Worm (Caenorhabditis elegans) whole organism, young adult: ENCODE measurements around the gene W01D2.3.

Experiments
- D2030.7 ChIP-seq: fragments of 200-800 bp; sonication (Bioruptor generic); IDR thresholded peaks from 2 replicates; pipeline ENCODE4 v1.3.6; 2022; ENCODE audit warnings: missing genetic modification reagents, missing genetic modification characterization, missing compliant biosample characterization
- cebp-2 ChIP-seq: fragments of 200-800 bp; sonication (Bioruptor generic); IDR thresholded peaks from 2 replicates; pipeline ENCODE4 v1.3.6; 2022; ENCODE audit warnings: missing genetic modification characterization, missing compliant biosample characterization
- ceh-58 ChIP-seq: fragments of 200-800 bp; sonication (Bioruptor generic); IDR thresholded peaks from 2 replicates; pipeline ENCODE4 v1.3.6; 2022; ENCODE audit warnings: missing genetic modification characterization, missing compliant biosample characterization
- dpff-1 ChIP-seq: sonication (generic microtip); optimal IDR thresholded peaks from 2 replicates; lab custom pipeline; 2017; ENCODE audit warnings: mild to moderate bottlenecking, missing genetic modification characterization, missing compliant biosample characterization
- hlh-26 ChIP-seq: fragments of 200-800 bp; sonication (Bioruptor generic); conservative IDR thresholded peaks from 2 replicates; pipeline ENCODE4 v1.3.6; 2022; ENCODE audit warnings: missing genetic modification reagents, missing genetic modification characterization, missing compliant biosample characterization
- hmg-1.2 ChIP-seq: fragments of 200-800 bp; sonication (Bioruptor generic); IDR thresholded peaks from 2 replicates; pipeline ENCODE4 v1.3.6; 2022; ENCODE audit warnings: missing genetic modification reagents, missing genetic modification characterization, missing compliant biosample characterization
- lin-26 ChIP-seq: fragments of 200-800 bp; sonication (Bioruptor generic); IDR thresholded peaks from 2 replicates; pipeline ENCODE4 v1.3.6; 2022; ENCODE audit warnings: missing genetic modification reagents, missing genetic modification characterization, missing compliant biosample characterization
- mcd-1 ChIP-seq: fragments of 200-800 bp; sonication (Bioruptor generic); IDR thresholded peaks from 2 replicates; pipeline ENCODE4 v1.3.6; 2022; ENCODE audit warnings: missing genetic modification reagents, missing genetic modification characterization, missing compliant biosample characterization
- repo-1 ChIP-seq: sonication (generic microtip); optimal IDR thresholded peaks from 2 replicates; lab custom pipeline; 2017; ENCODE audit warnings: mild to moderate bottlenecking, missing genetic modification characterization, missing compliant biosample characterization
- tbp1 ChIP-seq: fragments of 200-800 bp; sonication (Bioruptor generic); optimal IDR thresholded peaks from 2 replicates; lab custom pipeline; 2018; ENCODE audit warnings: mild to moderate bottlenecking, missing genetic modification characterization, missing compliant biosample characterization
- unc-62 ChIP-seq: fragments of 150-350 bp; optimal IDR thresholded peaks from 2 replicates; lab custom pipeline; 2014; ENCODE audit warnings: missing biosample characterization, missing genetic modification reagents, missing genetic modification characterization

DNA sequence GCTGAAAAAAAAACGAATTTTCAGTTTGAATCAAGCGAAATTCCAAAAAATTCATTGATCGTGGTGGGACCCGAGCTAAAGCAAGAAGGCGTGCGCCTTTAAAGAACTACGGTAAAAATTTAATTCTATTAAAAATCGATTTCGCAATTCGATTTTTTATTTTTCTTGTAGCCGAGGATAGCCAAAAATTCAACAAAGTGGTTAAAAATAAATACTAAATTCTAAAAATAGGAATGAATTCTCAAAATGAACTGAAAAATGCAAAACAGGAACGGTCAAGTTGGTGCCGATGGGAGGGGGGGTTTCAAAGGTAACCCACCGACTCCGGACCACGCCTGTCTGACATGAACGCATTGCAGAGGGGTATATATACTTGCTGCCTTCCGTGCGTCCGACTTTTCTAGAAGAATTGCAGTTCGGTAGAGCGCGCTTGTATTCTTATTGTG lies 3.0 kb downstream of the W01D2.3 start:
- peak; percentile 52; the same call in 1 of the 2 replicates for TF ChIP-seq D2030.7 (GFP tag; lab: Robert Waterston, UW)
- TF ChIP-seq hlh-26 (GFP tag; lab: Robert Waterston, UW) = no peak
- no peak for TF ChIP-seq cebp-2
- no peak for TF ChIP-seq lin-26
- TF ChIP-seq tbp1 = peak; percentile 78
- no peak for TF ChIP-seq ceh-58 (GFP tag; lab: Robert Waterston, UW)
- TF ChIP-seq repo-1 = no peak
- TF ChIP-seq dpff-1 (tag; lab: Kevin White, UChicago) = no peak
- TF ChIP-seq hmg-1.2 = peak; percentile 43; the same call in 1 of the 2 replicates
- TF ChIP-seq unc-62 (GFP tag; lab: Kevin White, UChicago) = no peak
- TF ChIP-seq mcd-1 (GFP tag; lab: Robert Waterston, UW) = peak; percentile 85
